Worm (Caenorhabditis elegans): ENCODE results near the gene F41E7.9.

F41E7.9 gene

DNA sequence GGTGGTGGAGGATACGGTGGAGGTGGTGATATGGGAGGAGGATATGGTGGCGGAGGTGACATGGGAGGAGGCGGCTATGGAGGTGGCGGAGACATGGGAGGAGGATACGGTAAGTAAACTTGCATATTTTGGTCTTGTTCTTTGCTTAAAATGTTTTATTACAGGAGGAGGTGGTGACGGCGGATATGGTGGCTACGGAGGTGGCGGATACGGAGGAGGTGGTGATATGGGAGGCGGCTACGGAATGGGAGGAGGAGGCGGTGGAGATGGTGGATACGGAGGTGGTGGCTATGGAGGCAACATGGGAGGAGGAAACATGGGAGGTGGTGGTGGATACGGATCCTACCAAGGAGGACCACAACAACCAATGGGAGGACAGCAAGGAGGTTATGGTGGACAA, 20.8 kb upstream of the F41E7.9 start:
- TF ChIP-seq ceh-24 (tag; optimal IDR thresholded peaks at IDR 0.05) (no peak), elt-4 (tag; optimal IDR thresholded peaks at IDR 0.05) (peak; percentile 57), syd-9 (tag; optimal IDR thresholded peaks at IDR 0.05) (peak; percentile 14), unc-3 (GFP tag; conservative IDR thresholded peaks at IDR 0.05) (0 out of 2 replicates have a peak, but pooled peaks have one; percentile 17), unc-3 (tag; optimal IDR thresholded peaks at IDR 0.05) (no peak)

- TF ChIP-seq fax-1 (tag; optimal IDR thresholded peaks at IDR 0.05) (no peak), lin-11 (tag; optimal IDR thresholded peaks at IDR 0.05) (no peak), tbx-2 (tag; optimal IDR thresholded peaks at IDR 0.05) (no peak), odd-2 (tag; optimal IDR thresholded peaks at IDR 0.05) (no peak), sox-4 (tag; optimal IDR thresholded peaks at IDR 0.05) (no peak), hlh-30 (tag; optimal IDR thresholded peaks at IDR 0.05; ENCODE audit: insufficient read depth) (no peak), pha-2 (tag; optimal IDR thresholded peaks at IDR 0.05) (no peak), nfya-1 (tag; optimal IDR thresholded peaks at IDR 0.05) (no peak)
Measured at ce11 chrX:10336138-10336537, 20.3 kb upstream of the F41E7.9 start, which contains the start of gene idpa-3. idpa-3 (plus strand) TSS chrX:10336438.

DNA sequence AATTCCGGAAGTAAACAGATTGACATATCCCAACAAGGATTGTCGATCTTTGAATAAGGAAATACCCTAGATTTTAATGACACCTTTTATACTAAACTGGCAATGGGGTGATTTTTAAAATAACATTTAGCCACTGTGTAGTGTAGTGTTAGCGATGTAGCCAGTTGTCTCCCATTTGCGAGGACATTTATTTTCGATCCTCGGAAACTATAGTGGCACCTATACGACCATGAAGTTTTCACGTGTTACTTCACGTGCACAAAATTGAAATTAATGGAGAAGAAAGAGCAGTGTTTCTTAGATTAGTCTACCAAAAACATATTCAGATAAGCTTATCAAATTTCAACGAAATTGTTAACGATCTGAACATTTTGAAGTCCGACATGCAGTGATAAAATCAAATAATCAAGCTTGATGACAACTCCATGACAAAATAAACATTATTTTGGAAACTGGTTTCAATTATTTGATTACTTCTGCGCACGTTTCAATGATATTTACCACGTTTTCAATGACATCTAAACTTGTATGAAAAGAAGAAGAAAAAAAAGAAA, 17.6 kb upstream of the F41E7.9 start, which contains the start of gene R07E3.4:
Gene R07E3.4, minus strand, starts transcription at position 51 of the 554 bp plus-strand sequence.
- TF ChIP-seq ets-4 (tag; optimal IDR thresholded peaks at IDR 0.05), result no peak
- TF ChIP-seq ahr-1 (tag; optimal IDR thresholded peaks at IDR 0.05), result no peak
- no peak for TF ChIP-seq mec-3 (tag; optimal IDR thresholded peaks at IDR 0.05; ENCODE audit: borderline replicate concordance)
- TF ChIP-seq ceh-9 (tag; optimal IDR thresholded peaks at IDR 0.05), result no peak
- no peak for TF ChIP-seq ttx-3 (tag; optimal IDR thresholded peaks at IDR 0.05)
- no peak for TF ChIP-seq hlh-6 (tag; optimal IDR thresholded peaks at IDR 0.05)
- TF ChIP-seq hlh-30 (tag; optimal IDR thresholded peaks at IDR 0.05; ENCODE audit: insufficient read depth), result no peak
- no peak for TF ChIP-seq ceh-30 (tag; optimal IDR thresholded peaks at IDR 0.05)
- TF ChIP-seq gmeb-2 (tag; optimal IDR thresholded peaks at IDR 0.05), result no peak
- no peak for TF ChIP-seq ceh-24 (tag; optimal IDR thresholded peaks at IDR 0.05)
- no peak for TF ChIP-seq madf-2 (tag; optimal IDR thresholded peaks at IDR 0.05)
- TF ChIP-seq ceh-34 (tag; optimal IDR thresholded peaks at IDR 0.05), result no peak
- TF ChIP-seq hlh-8 (tag; optimal IDR thresholded peaks at IDR 0.05), result no peak

DNA sequence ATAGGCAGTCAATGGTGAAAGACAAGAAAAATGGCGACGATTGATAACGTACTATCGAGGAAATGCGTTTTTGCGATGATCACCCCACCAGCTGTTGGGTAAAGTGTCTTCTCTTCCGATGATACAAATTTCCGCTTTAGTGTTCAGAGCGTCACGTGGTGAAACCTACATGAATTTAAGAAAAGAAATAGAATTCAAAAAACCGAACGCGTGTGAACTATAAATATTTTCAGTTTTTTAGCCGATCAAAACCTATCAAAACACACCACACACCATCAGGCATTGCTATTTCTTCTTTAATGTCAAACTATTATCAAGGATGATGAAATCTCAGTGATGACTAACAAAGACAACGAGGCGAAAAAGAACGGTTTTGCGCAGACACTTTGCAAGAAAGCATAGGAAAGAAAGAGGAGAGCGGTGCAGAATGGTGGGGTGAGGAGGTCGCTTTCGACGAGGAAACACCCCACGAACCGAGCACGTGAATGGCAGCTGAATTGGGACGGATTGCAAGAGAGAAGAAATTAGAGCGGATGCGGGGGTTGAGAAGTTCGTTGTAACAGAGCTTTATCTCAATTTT, 16.3 kb upstream of the F41E7.9 start:
- TF ChIP-seq ceh-30 (tag; optimal IDR thresholded peaks at IDR 0.05) (no peak), gmeb-2 (tag; optimal IDR thresholded peaks at IDR 0.05) (no peak), ceh-18 (tag; optimal IDR thresholded peaks at IDR 0.05) (peak; percentile 5), unc-55 (GFP tag; optimal IDR thresholded peaks at IDR 0.05) (peak; percentile 25), ceh-34 (tag; optimal IDR thresholded peaks at IDR 0.05) (peak; percentile 0), ets-4 (tag; optimal IDR thresholded peaks at IDR 0.05) (no peak), ttx-3 (tag; optimal IDR thresholded peaks at IDR 0.05) (no peak), ceh-14 (tag; optimal IDR thresholded peaks at IDR 0.05) (no peak), unc-42 (tag; optimal IDR thresholded peaks at IDR 0.05) (peak; percentile 39), elt-4 (tag; optimal IDR thresholded peaks at IDR 0.05) (no peak), rnt-1 (tag; optimal IDR thresholded peaks at IDR 0.05) (peak; percentile 24), ceh-31 (tag; optimal IDR thresholded peaks at IDR 0.05) (peak; percentile 41), K09A11.1 (tag; optimal IDR thresholded peaks at IDR 0.05; ENCODE audit: insufficient read depth) (no peak), syd-9 (tag; optimal IDR thresholded peaks at IDR 0.05) (peak; percentile 10), pha-2 (tag; optimal IDR thresholded peaks at IDR 0.05) (no peak), tbx-2 (tag; optimal IDR thresholded peaks at IDR 0.05) (peak; percentile 20)

- TF ChIP-seq dmd-4 (tag; optimal IDR thresholded peaks at IDR 0.05; ENCODE audit: borderline replicate concordance) (no peak), C08G9.2 (tag; optimal IDR thresholded peaks at IDR 0.05) (no peak), ceh-18 (tag; optimal IDR thresholded peaks at IDR 0.05) (no peak), sox-2 (GFP tag; IDR thresholded peaks at IDR 0.05) (no peak), fkh-6 (tag; optimal IDR thresholded peaks at IDR 0.05) (no peak), pax-1 (tag; optimal IDR thresholded peaks at IDR 0.05) (no peak), unc-86 (tag; optimal IDR thresholded peaks at IDR 0.05) (no peak), rnt-1 (tag; optimal IDR thresholded peaks at IDR 0.05) (no peak), che-1 (tag; optimal IDR thresholded peaks at IDR 0.05) (no peak), ceh-6 (GFP tag; optimal IDR thresholded peaks at IDR 0.05) (no peak), syd-9 (tag; optimal IDR thresholded peaks at IDR 0.05) (no peak), mec-3 (tag; optimal IDR thresholded peaks at IDR 0.05; ENCODE audit: borderline replicate concordance) (no peak), pha-4 (tag; optimal IDR thresholded peaks at IDR 0.05) (no peak), nhr-232 (tag; optimal IDR thresholded peaks at IDR 0.05) (no peak), ama-1 (optimal IDR thresholded peaks at IDR 0.05) (no peak), ceh-24 (tag; optimal IDR thresholded peaks at IDR 0.05) (no peak)
Measured at ce11 chrX:10327323-10328022, 11.7 kb upstream of the F41E7.9 start, which contains the start of gene acl-5. acl-5 (minus strand) TSS chrX:10327456.
